Worm (Caenorhabditis elegans) whole organism, L4 larva: ENCODE results near the gene fbxa-76.

Experiments used
- ZK337.2 ChIP-seq: fragments of 200-800 bp; sonication (Bioruptor generic); IDR thresholded peaks from 2 replicates; pipeline ENCODE4 v1.3.6; 2022; ENCODE audit warnings: missing genetic modification reagents, missing genetic modification characterization, missing compliant biosample characterization
- ceh-82 ChIP-seq: sonication (generic microtip); optimal IDR thresholded peaks from 2 replicates; lab custom pipeline; 2017; ENCODE audit warnings: missing biosample characterization, missing genetic modification characterization
- gei-8 ChIP-seq: fragments of 200-800 bp; sonication (Bioruptor generic); optimal IDR thresholded peaks from 2 replicates; lab custom pipeline; 2018; ENCODE audit warnings: mild to moderate bottlenecking, missing genetic modification characterization, missing compliant biosample characterization
- lin-13 ChIP-seq: fragments of 150-350 bp; optimal IDR thresholded peaks from 2 replicates; lab custom pipeline; 2014; ENCODE audit warnings: missing biosample characterization, missing genetic modification reagents, missing genetic modification characterization
- lin-39 ChIP-seq: fragments of 150-350 bp; optimal IDR thresholded peaks from 2 replicates; lab custom pipeline; 2014; ENCODE audit warnings: missing biosample characterization, missing genetic modification reagents, missing genetic modification characterization
- mdt-29 ChIP-seq: fragments of 200-800 bp; sonication (Bioruptor generic); IDR thresholded peaks from 2 replicates; pipeline ENCODE4 v1.3.6; 2022; ENCODE audit warnings: missing genetic modification reagents, missing genetic modification characterization, missing compliant biosample characterization
- mep-1 ChIP-seq: fragments of 150-350 bp; sonication (generic microtip); optimal IDR thresholded peaks from 3 replicates; lab custom pipeline; 2014; ENCODE audit warnings: missing biosample characterization, missing genetic modification characterization
- nhr-25 ChIP-seq: sonication (generic microtip); optimal IDR thresholded peaks from 2 replicates; lab custom pipeline; 2017; ENCODE audit warnings: missing genetic modification characterization, mild to moderate bottlenecking, missing compliant biosample characterization, antibody characterized with exemption, moderate library complexity, borderline replicate concordance; ENCODE audit not compliant: insufficient read depth
- nhr-77 ChIP-seq: fragments of 150-350 bp; optimal IDR thresholded peaks from 2 replicates; lab custom pipeline; 2014; ENCODE audit warnings: missing biosample characterization, missing genetic modification characterization
- php-3 ChIP-seq: fragments of 200-800 bp; sonication (Bioruptor generic); IDR thresholded peaks from 2 replicates; pipeline ENCODE4 v1.3.6; 2022; ENCODE audit warnings: missing genetic modification reagents, missing genetic modification characterization, missing compliant biosample characterization
- pqm-1 ChIP-seq: sonication (generic microtip); optimal IDR thresholded peaks from 2 replicates; lab custom pipeline; 2017; ENCODE audit warnings: missing biosample characterization, missing genetic modification characterization
- snpc-4 ChIP-seq: fragments of 150-350 bp; optimal IDR thresholded peaks from 2 replicates; lab custom pipeline; 2014; ENCODE audit warnings: missing biosample characterization, missing genetic modification characterization
- ztf-11 ChIP-seq: fragments of 150-350 bp; optimal IDR thresholded peaks from 2 replicates; lab custom pipeline; 2014; ENCODE audit warnings: missing biosample characterization, missing genetic modification characterization

DNA sequence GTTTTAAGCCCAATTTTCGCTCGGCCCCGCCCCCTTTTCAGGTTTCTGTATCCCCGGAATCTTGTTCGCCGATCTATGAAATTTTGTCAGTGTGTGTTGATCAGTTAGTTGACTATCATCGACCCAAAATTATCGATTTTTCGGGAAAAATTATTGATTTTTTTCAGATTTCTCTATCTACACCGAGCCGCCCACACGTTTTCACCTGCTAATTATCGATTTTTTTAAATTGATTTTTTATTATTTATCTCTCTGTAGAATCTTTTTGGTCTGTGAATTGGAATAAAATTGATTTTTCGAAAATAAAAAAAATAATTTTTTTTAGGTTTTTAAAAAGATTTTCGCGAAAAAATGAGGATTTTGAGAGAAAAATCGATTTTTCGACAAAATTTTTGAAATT lies 41.9 kb downstream of the fbxa-76 start:
- TF ChIP-seq pqm-1 (tag; lab: Kevin White, UChicago) (no peak), gei-8 (no peak), ZK337.2 (no peak), ceh-82 (tag; lab: Kevin White, UChicago) (no peak), mep-1 (tag; lab: Kevin White, UChicago) (no peak), snpc-4 (tag; lab: Kevin White, UChicago) (no peak), nhr-77 (tag; lab: Kevin White, UChicago) (no peak), ztf-11 (no peak), mdt-29 (GFP tag; lab: Robert Waterston, UW) (no peak), php-3 (no peak), lin-13 (no peak), lin-39 (tag; lab: Kevin White, UChicago) (no peak), nhr-25 (no peak)
